Worm (Caenorhabditis elegans) whole organism, L4 larva: ENCODE measurements around the gene clec-26.
A peak's percentile ranks its signal among the peaks of the same experiment; 100 is the strongest.

Source experiments
- ZK337.2 ChIP-seq: fragments of 200-800 bp; sonication (Bioruptor generic); IDR thresholded peaks from 2 replicates; pipeline ENCODE4 v1.3.6; 2022; ENCODE audit warnings: missing genetic modification reagents, missing genetic modification characterization, missing compliant biosample characterization
- aha-1 ChIP-seq: fragments of 150-350 bp; peaks from one replicate; lab custom pipeline; 2014; ENCODE audit warnings: missing biosample characterization, missing genetic modification characterization
- ceh-20 ChIP-seq: fragments of 200-800 bp; sonication (Bioruptor generic); IDR thresholded peaks from 2 replicates; pipeline ENCODE4 v1.3.6; 2022; ENCODE audit warnings: missing genetic modification reagents, missing genetic modification characterization, missing compliant biosample characterization
- ceh-28 ChIP-seq: fragments of 150-350 bp; optimal IDR thresholded peaks from 2 replicates; lab custom pipeline; 2014; ENCODE audit warnings: missing biosample characterization, missing genetic modification reagents, missing genetic modification characterization
- ceh-32 ChIP-seq: sonication (generic microtip); optimal IDR thresholded peaks from 2 replicates; lab custom pipeline; 2016; ENCODE audit warnings: mild to moderate bottlenecking, missing genetic modification characterization, missing compliant biosample characterization; ENCODE audit not compliant: poor library complexity
- ceh-44 ChIP-seq: fragments of 200-800 bp; sonication (Bioruptor generic); IDR thresholded peaks from 2 replicates; pipeline ENCODE4 v1.3.6; 2022; ENCODE audit warnings: missing genetic modification reagents, missing genetic modification characterization, missing compliant biosample characterization
- ceh-82 ChIP-seq: sonication (generic microtip); optimal IDR thresholded peaks from 2 replicates; lab custom pipeline; 2017; ENCODE audit warnings: missing biosample characterization, missing genetic modification characterization
- dmd-6 ChIP-seq: fragments of 200-800 bp; sonication (Bioruptor generic); IDR thresholded peaks from 2 replicates; pipeline ENCODE4 v1.3.6; 2022; ENCODE audit warnings: missing genetic modification reagents, missing genetic modification characterization, missing compliant biosample characterization
- dpl-1 ChIP-seq: fragments of 150-350 bp; optimal IDR thresholded peaks from 2 replicates; lab custom pipeline; 2014; ENCODE audit warnings: missing biosample characterization, missing genetic modification reagents, missing genetic modification characterization
- dve-1 ChIP-seq: sonication (generic microtip); optimal IDR thresholded peaks from 2 replicates; lab custom pipeline; 2017; ENCODE audit warnings: antibody characterized with exemption, mild to moderate bottlenecking, missing genetic modification characterization, missing compliant biosample characterization; ENCODE audit not compliant: insufficient read depth
- hlh-11 ChIP-seq: fragments of 200-800 bp; sonication (Bioruptor generic); optimal IDR thresholded peaks from 2 replicates; lab custom pipeline; 2018; ENCODE audit warnings: mild to moderate bottlenecking, missing genetic modification characterization, missing compliant biosample characterization
- jun-1 ChIP-seq: fragments of 150-350 bp; optimal IDR thresholded peaks from 2 replicates; lab custom pipeline; 2014; ENCODE audit warnings: missing biosample characterization, missing genetic modification reagents, missing genetic modification characterization
- lin-1 ChIP-seq: fragments of 200-800 bp; sonication (Bioruptor generic); IDR thresholded peaks from 2 replicates; pipeline ENCODE4 v1.3.6; 2022; ENCODE audit warnings: missing genetic modification reagents, missing genetic modification characterization, missing compliant biosample characterization
- lin-15B ChIP-seq: fragments of 150-350 bp; sonication (generic microtip); optimal IDR thresholded peaks from 3 replicates; lab custom pipeline; 2014; ENCODE audit warnings: missing biosample characterization, missing genetic modification characterization
- lin-29 ChIP-seq: fragments of 200-800 bp; sonication (Bioruptor generic); IDR thresholded peaks from 2 replicates; pipeline ENCODE4 v1.3.6; 2022; ENCODE audit warnings: missing genetic modification reagents, missing genetic modification characterization, missing compliant biosample characterization
- lin-39 ChIP-seq: fragments of 150-350 bp; optimal IDR thresholded peaks from 2 replicates; lab custom pipeline; 2014; ENCODE audit warnings: missing biosample characterization, missing genetic modification reagents, missing genetic modification characterization
- lir-3 ChIP-seq: sonication (generic microtip); optimal IDR thresholded peaks from 2 replicates; lab custom pipeline; 2016; ENCODE audit warnings: mild to moderate bottlenecking, missing genetic modification characterization, missing compliant biosample characterization
- madf-9 ChIP-seq: fragments of 200-800 bp; sonication (Bioruptor generic); conservative IDR thresholded peaks from 2 replicates; pipeline ENCODE4 v1.3.6; 2022; ENCODE audit warnings: missing genetic modification reagents, missing genetic modification characterization, missing compliant biosample characterization
- mxl-3 ChIP-seq: fragments of 200-800 bp; sonication (Bioruptor generic); optimal IDR thresholded peaks from 2 replicates; lab custom pipeline; 2018; ENCODE audit warnings: mild to moderate bottlenecking, missing genetic modification characterization, missing compliant biosample characterization
- nhr-111 ChIP-seq: fragments of 200-800 bp; sonication (Bioruptor generic); optimal IDR thresholded peaks from 2 replicates; lab custom pipeline; 2018; ENCODE audit warnings: mild to moderate bottlenecking, missing genetic modification characterization, missing compliant biosample characterization
- nhr-48 ChIP-seq: sonication (generic microtip); optimal IDR thresholded peaks from 2 replicates; lab custom pipeline; 2016; ENCODE audit warnings: mild to moderate bottlenecking, missing genetic modification characterization, missing compliant biosample characterization
- pqm-1 ChIP-seq: sonication (generic microtip); optimal IDR thresholded peaks from 2 replicates; lab custom pipeline; 2017; ENCODE audit warnings: missing biosample characterization, missing genetic modification characterization
- saeg-2 ChIP-seq: fragments of 200-800 bp; sonication (Bioruptor generic); IDR thresholded peaks from 2 replicates; pipeline ENCODE4 v1.3.6; 2022; ENCODE audit warnings: missing genetic modification reagents, missing genetic modification characterization, missing compliant biosample characterization
- sdz-12 ChIP-seq: fragments of 200-800 bp; sonication (Bioruptor generic); optimal IDR thresholded peaks from 2 replicates; lab custom pipeline; 2018; ENCODE audit warnings: mild to moderate bottlenecking, missing genetic modification characterization, missing compliant biosample characterization
- set-16 ChIP-seq: fragments of 200-800 bp; sonication (Bioruptor generic); IDR thresholded peaks from 2 replicates; pipeline ENCODE4 v1.3.6; 2022; ENCODE audit warnings: missing genetic modification reagents, missing genetic modification characterization, missing compliant biosample characterization
- skn-1 ChIP-seq: fragments of 150-350 bp; optimal IDR thresholded peaks from 2 replicates; lab custom pipeline; 2014; ENCODE audit warnings: missing biosample characterization, missing genetic modification characterization
- snpc-4 ChIP-seq: fragments of 150-350 bp; optimal IDR thresholded peaks from 2 replicates; lab custom pipeline; 2014; ENCODE audit warnings: missing biosample characterization, missing genetic modification characterization
- tag-97 ChIP-seq: fragments of 200-800 bp; sonication (Bioruptor generic); IDR thresholded peaks from 2 replicates; pipeline ENCODE4 v1.3.6; 2022; ENCODE audit warnings: missing genetic modification characterization, missing compliant biosample characterization
- unc-62 ChIP-seq, 3 experiments: fragments of 150-350 bp in 1 of 3; sonication (generic microtip); optimal IDR thresholded peaks in 2 of 3; peaks in 1 of 3; 1 replicate in 1 of 3; 2 replicates in 2 of 3; lab custom pipeline; 2014 to 2017; ENCODE audit warnings: missing biosample characterization in 3 of 3, missing genetic modification characterization in 3 of 3, missing genetic modification reagents in 3 of 3, missing genotype in 1 of 3
- zfp-2 ChIP-seq: sonication (generic microtip); optimal IDR thresholded peaks from 2 replicates; lab custom pipeline; 2016; ENCODE audit warnings: mild to moderate bottlenecking, missing genetic modification characterization, missing compliant biosample characterization
- zfp-3 ChIP-seq: fragments of 200-800 bp; sonication (Bioruptor generic); conservative IDR thresholded peaks from 2 replicates; pipeline ENCODE4 v1.3.6; 2022; ENCODE audit warnings: missing genetic modification reagents, missing genetic modification characterization, missing compliant biosample characterization
- ztf-11 ChIP-seq: fragments of 150-350 bp; optimal IDR thresholded peaks from 2 replicates; lab custom pipeline; 2014; ENCODE audit warnings: missing biosample characterization, missing genetic modification characterization

The clec-26 gene

ce11 chrV:16827485-16827884, 20.9 kb upstream of the clec-26 start, which contains the start of gene srh-216:
Gene srh-216, minus strand, starts transcription at chrV:16827585.
- no peak for TF ChIP-seq dmd-6
- no peak for TF ChIP-seq dpl-1 (GFP tag; lab: Kevin White, UChicago)
- TF ChIP-seq nhr-111 (GFP tag; lab: Kevin White, UChicago) = no peak
- no peak for TF ChIP-seq zfp-2

DNA sequence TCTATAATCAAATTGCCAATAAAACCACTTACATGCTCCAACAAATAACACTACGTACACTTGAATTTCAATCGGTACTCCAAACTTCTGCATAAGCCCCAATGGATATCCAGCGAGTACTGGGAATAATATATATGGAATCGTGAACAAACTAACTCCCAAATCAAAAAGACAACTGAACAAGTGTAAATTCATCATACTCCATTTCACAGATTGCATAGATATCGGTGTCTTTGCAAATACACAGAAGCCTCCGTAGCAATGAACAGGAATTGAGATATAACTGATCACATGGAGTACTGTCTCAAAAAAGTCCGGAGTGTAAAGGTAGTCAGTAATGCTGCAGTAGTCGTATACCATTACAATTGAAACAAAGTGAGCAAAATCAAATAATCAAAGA, 19.0 kb upstream of the clec-26 start, which contains the start of gene srh-214:
Gene srh-214 (minus strand): TSS at position 360 of the 400 bp plus-strand sequence.
- TF ChIP-seq aha-1 (peak; percentile 91), pqm-1 (tag; lab: Kevin White, UChicago) (no peak), ceh-82 (no peak)

DNA sequence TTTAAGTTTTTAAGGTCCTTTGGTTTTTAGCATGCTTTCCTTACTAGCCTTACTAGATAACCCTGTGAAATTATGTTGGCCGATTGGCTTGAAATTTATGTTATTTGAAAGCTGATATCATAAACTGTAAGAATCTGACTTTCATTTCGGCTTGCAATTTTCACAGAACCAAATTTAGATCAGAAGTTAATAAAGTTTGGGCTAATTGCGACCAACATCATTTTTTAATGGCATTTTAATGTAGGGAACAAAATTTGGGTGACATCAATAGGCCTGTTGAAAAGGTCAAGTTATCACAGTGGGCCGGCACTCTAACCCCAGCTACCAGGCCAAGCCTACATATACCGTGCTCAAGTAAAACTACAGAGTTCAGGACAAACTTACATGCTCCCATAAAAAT, 17.1 kb upstream of the clec-26 start:
- no peak for TF ChIP-seq snpc-4 (tag; lab: Kevin White, UChicago)
- peak in 1 of 2 experiments; percentile 93 for TF ChIP-seq unc-62 (GFP tag; optimal IDR thresholded peaks at IDR 0.05 in 1 of 2; lab: Kevin White, UChicago)
- TF ChIP-seq unc-62 (tag; optimal IDR thresholded peaks at IDR 0.05; lab: Kevin White, UChicago) = no peak

DNA sequence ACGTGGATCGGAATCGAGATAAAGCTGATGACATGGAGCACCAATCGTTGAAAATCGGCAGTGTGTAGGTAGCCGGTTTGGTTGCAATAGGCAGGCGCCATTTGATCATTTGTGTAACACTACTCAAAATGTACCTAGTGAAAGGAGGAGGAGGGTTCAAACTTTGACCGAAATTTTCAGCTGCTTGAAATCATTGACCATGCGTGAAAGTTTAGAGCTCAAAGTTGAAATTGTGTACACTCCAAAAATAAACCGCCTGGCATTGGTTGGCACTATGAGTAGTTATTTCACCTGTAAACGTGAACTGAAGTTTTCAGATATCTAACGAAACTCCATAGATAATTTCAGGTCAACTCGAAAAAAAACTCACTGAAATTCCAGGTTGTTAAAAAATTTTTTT, 16.5 kb upstream of the clec-26 start, which contains the start of gene srh-215:
Gene srh-215 (minus strand): TSS at position 101 of the 400 bp plus-strand sequence.
- TF ChIP-seq dve-1 (tag; lab: Kevin White, UChicago) = no peak

- TF ChIP-seq saeg-2 (GFP tag; lab: Robert Waterston, UW) = no peak
- TF ChIP-seq dpl-1 (GFP tag; lab: Kevin White, UChicago) = no peak
- TF ChIP-seq ceh-32 (tag; lab: Kevin White, UChicago) = no peak
- TF ChIP-seq lir-3 = no peak
- TF ChIP-seq skn-1 (tag; lab: Kevin White, UChicago) = no peak
- TF ChIP-seq ceh-20 (GFP tag; lab: Robert Waterston, UW) = no peak
- TF ChIP-seq lin-1 (GFP tag; lab: Robert Waterston, UW) = no peak
- TF ChIP-seq nhr-48 (tag; lab: Kevin White, UChicago) = no peak
- TF ChIP-seq ztf-11 (tag; lab: Kevin White, UChicago) = no peak
- TF ChIP-seq lin-29 (GFP tag; lab: Robert Waterston, UW) = no peak
- no peak for TF ChIP-seq mxl-3 (GFP tag; lab: Kevin White, UChicago)
- no peak for TF ChIP-seq dve-1 (tag; lab: Kevin White, UChicago)
- TF ChIP-seq jun-1 = no peak
- TF ChIP-seq madf-9 (GFP tag; lab: Robert Waterston, UW) = no peak
- no peak for TF ChIP-seq lin-15B
- TF ChIP-seq sdz-12 (GFP tag; lab: Kevin White, UChicago) = no peak
- TF ChIP-seq set-16 (GFP tag; lab: Robert Waterston, UW) = no peak
- TF ChIP-seq, all 104 proteins: peak for 0
Measured at ce11 chrV:16832865-16833264, 15.5 kb upstream of the clec-26 start, which contains the start of gene phy-3. Gene phy-3, plus strand, starts transcription at chrV:16833165.

DNA sequence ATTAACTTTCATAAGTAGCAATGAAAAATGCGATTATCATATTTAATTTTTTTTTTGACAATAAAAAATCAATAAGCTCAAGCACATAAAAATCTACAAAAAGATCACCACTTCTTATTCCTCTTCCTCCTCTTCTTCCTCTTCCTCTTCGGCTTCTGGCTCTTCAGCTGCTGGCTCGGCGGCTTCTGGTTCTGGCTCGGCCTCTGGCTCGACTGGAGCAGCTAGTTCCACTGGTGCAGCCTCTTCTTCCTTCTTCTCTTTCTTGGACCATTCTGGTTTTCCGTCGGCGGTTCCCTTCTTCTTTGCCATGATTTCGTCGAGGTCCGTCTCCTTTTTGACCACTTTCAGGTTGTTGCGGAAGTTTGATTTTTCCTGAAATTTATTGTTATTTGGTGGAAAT, 14.7 kb upstream of the clec-26 start:
- peak; percentile 86 for TF ChIP-seq set-16 (GFP tag; lab: Robert Waterston, UW)
- TF ChIP-seq zfp-3 (GFP tag; lab: Robert Waterston, UW) = no peak
- TF ChIP-seq, all 104 proteins: peak for 1

- TF ChIP-seq sdz-12 (GFP tag; lab: Kevin White, UChicago) = no peak
Measured at ce11 chrV:16834989-16835388, 13.4 kb upstream of the clec-26 start, which contains the start of gene tni-3. Gene tni-3, minus strand, starts transcription at chrV:16835128.

- TF ChIP-seq ZK337.2 (GFP tag; lab: Robert Waterston, UW) = no peak
- no peak for TF ChIP-seq ceh-44 (GFP tag; lab: Robert Waterston, UW)
- peak in 1 of 2 experiments; percentile 91 for TF ChIP-seq unc-62 (GFP tag; optimal IDR thresholded peaks at IDR 0.05 in 1 of 2; lab: Kevin White, UChicago)
- no peak for TF ChIP-seq unc-62 (tag; optimal IDR thresholded peaks at IDR 0.05; lab: Kevin White, UChicago)
- TF ChIP-seq hlh-11 (tag; lab: Kevin White, UChicago) = peak; percentile 13
- no peak for TF ChIP-seq tag-97
- TF ChIP-seq ceh-28 = no peak
- no peak for TF ChIP-seq lin-39 (tag; lab: Kevin White, UChicago)
- TF ChIP-seq, all 104 proteins: peak for 2
Measured at ce11 chrV:16836100-16836499, 12.3 kb upstream of the clec-26 start.
